Worm (Caenorhabditis elegans) whole organism, L2 larva: ENCODE data around the gene F58E2.2.

Experiments used
- ZK546.5 ChIP-seq: sonication (generic microtip); optimal IDR thresholded peaks from 2 replicates; lab custom pipeline; 2017; ENCODE audit warnings: missing biosample characterization, missing genetic modification characterization
- elt-1 ChIP-seq: fragments of 150-350 bp; optimal IDR thresholded peaks from 2 replicates; lab custom pipeline; 2014; ENCODE audit warnings: missing biosample characterization, missing genetic modification characterization
- lsy-2 ChIP-seq, 2 experiments: fragments of 150-350 bp in 1 of 2; sonication (generic microtip) in 1 of 2; optimal IDR thresholded peaks; 2 replicates each; lab custom pipeline; 2014 to 2017; ENCODE audit warnings: missing biosample characterization in 2 of 2, missing genetic modification characterization in 2 of 2
- nhr-12 ChIP-seq: fragments of 150-350 bp; optimal IDR thresholded peaks from 2 replicates; lab custom pipeline; 2014; ENCODE audit warnings: missing biosample characterization, missing genetic modification characterization
- skn-1 ChIP-seq: sonication (generic microtip); optimal IDR thresholded peaks from 2 replicates; lab custom pipeline; 2017; ENCODE audit warnings: missing biosample characterization, missing genetic modification characterization
- unc-62 ChIP-seq: fragments of 150-350 bp; optimal IDR thresholded peaks from 2 replicates; lab custom pipeline; 2014; ENCODE audit warnings: missing biosample characterization, missing genetic modification reagents, missing genetic modification characterization

ce11 chrIV:3438022-3438421 is 31.8 kb upstream of the F58E2.2 start, which contains the start of gene grd-13:
- TF ChIP-seq elt-1 (peak; percentile 70), ZK546.5 (no peak), nhr-12 (tag; lab: Kevin White, UChicago) (no peak), unc-62 (GFP tag; lab: Kevin White, UChicago) (no peak), lsy-2 (tag; optimal IDR thresholded peaks at IDR 0.05; lab: Kevin White, UChicago) (no peak), skn-1 (no peak)
